Worm (Caenorhabditis elegans) whole organism, L4 larva: ENCODE results near the gene fbxa-157.

Experiments
- Y48G9A.11 ChIP-seq: fragments of 200-800 bp; sonication (Bioruptor generic); IDR thresholded peaks from 2 replicates; pipeline ENCODE4 v1.3.6; 2022; ENCODE audit warnings: missing genetic modification reagents, missing genetic modification characterization, missing compliant biosample characterization
- nhr-28 ChIP-seq: fragments of 150-350 bp; optimal IDR thresholded peaks from 2 replicates; lab custom pipeline; 2014; ENCODE audit warnings: missing biosample characterization, missing genetic modification characterization
- pha-4 ChIP-seq, 2 experiments: fragments of 150-350 bp in 1 of 2; fragments of 200-800 bp in 1 of 2; sonication (Bioruptor generic) in 1 of 2; IDR thresholded peaks in 1 of 2; optimal IDR thresholded peaks in 1 of 2; 2 replicates each; pipeline versions ENCODE4 v1.3.6 to Lab custom; 2014 to 2022; ENCODE audit warnings: missing genetic modification characterization in 2 of 2, missing genetic modification reagents in 2 of 2, missing biosample characterization in 1 of 2, missing compliant biosample characterization in 1 of 2
- unc-39 ChIP-seq: sonication (generic microtip); optimal IDR thresholded peaks from 2 replicates; lab custom pipeline; 2017; ENCODE audit warnings: missing biosample characterization, missing genetic modification characterization
- ztf-7 ChIP-seq: fragments of 150-350 bp; optimal IDR thresholded peaks from 2 replicates; lab custom pipeline; 2014; ENCODE audit warnings: missing biosample characterization, missing genetic modification characterization

ce11 chrV:17945460-17945859 lies 45.9 kb downstream of the fbxa-157 start:
- TF ChIP-seq Y48G9A.11 (GFP tag; lab: Robert Waterston, UW) (no peak), pha-4 (GFP tag; IDR thresholded peaks at IDR 0.05; lab: Robert Waterston, UW) (no peak), pha-4 (tag; optimal IDR thresholded peaks at IDR 0.05; lab: Kevin White, UChicago) (no peak), unc-39 (tag; lab: Kevin White, UChicago) (no peak), nhr-28 (tag; lab: Kevin White, UChicago) (no peak), ztf-7 (tag; lab: Kevin White, UChicago) (no peak)
